Fruit fly (Drosophila melanogaster) whole organism, adult: ENCODE measurements around the gene P58IPK.

Source experiments
- bab1 ChIP-seq: fragments of 200-800 bp; sonication (Bioruptor generic); optimal IDR thresholded peaks from 3 replicates; lab custom pipeline; 2019; ENCODE audit warnings: missing biosample characterization, mild to moderate bottlenecking, missing genetic modification characterization, moderate library complexity
- kay ChIP-seq: fragments of 200-800 bp; sonication (Bioruptor generic); peaks from one replicate; lab custom pipeline; 2016; ENCODE audit warnings: missing biosample characterization, missing genetic modification characterization, borderline replicate concordance
- ovo ChIP-seq: fragments of 200-800 bp; sonication (Bioruptor generic); optimal IDR thresholded peaks from 2 replicates; lab custom pipeline; 2016; ENCODE audit warnings: missing biosample characterization, missing genetic modification characterization
- tj ChIP-seq: fragments of 200-800 bp; sonication (Bioruptor generic); optimal IDR thresholded peaks from 3 replicates; lab custom pipeline; 2017; ENCODE audit warnings: missing biosample characterization, mild to moderate bottlenecking, missing genetic modification characterization, moderate library complexity

dm6 chr3R:9561121-9561520, 25.6 kb upstream of the P58IPK start:
- TF ChIP-seq kay (GFP tag; lab: Kevin White, UChicago) (no peak), ovo (GFP tag; lab: Kevin White, UChicago) (no peak), tj (GFP tag; lab: Kevin White, UChicago) (no peak), bab1 (GFP tag; lab: Kevin White, UChicago) (no peak)
